Fruit fly (Drosophila melanogaster) whole organism, embryonic: ENCODE measurements around the gene ftz.

ENCODE experiments used
- B-H1 ChIP-seq: fragments of 200-800 bp; sonication (Bioruptor generic); IDR thresholded peaks from 3 replicates; pipeline ENCODE4 v1.3.6; 2022; ENCODE audit warnings: missing biosample characterization, missing genetic modification characterization
- Bdp1 ChIP-seq: fragments of 200-800 bp; sonication (Bioruptor generic); optimal IDR thresholded peaks from 3 replicates; lab custom pipeline; 2016; ENCODE audit warnings: missing biosample characterization, missing genetic modification characterization
- BtbVII ChIP-seq: fragments of 200-800 bp; sonication (Bioruptor generic); optimal IDR thresholded peaks from 3 replicates; lab custom pipeline; 2017; ENCODE audit warnings: missing biosample characterization, mild to moderate bottlenecking, missing genetic modification characterization
- Bteb2 ChIP-seq: fragments of 200-800 bp; sonication (Bioruptor generic); optimal IDR thresholded peaks from 2 replicates; lab custom pipeline; 2016; ENCODE audit warnings: missing biosample characterization, missing genetic modification characterization
- CG10979 ChIP-seq: fragments of 200-800 bp; sonication (Bioruptor generic); optimal IDR thresholded peaks from 2 replicates; lab custom pipeline; 2018; ENCODE audit warnings: missing biosample characterization, mild to moderate bottlenecking, missing genetic modification characterization, moderate library complexity
- CG11093 ChIP-seq: fragments of 200-800 bp; sonication (Bioruptor generic); IDR thresholded peaks from 3 replicates; pipeline ENCODE4 v1.3.6; 2022; ENCODE audit warnings: missing biosample characterization, missing genetic modification characterization
- CG12155 ChIP-seq: fragments of 200-800 bp; sonication (Bioruptor generic); optimal IDR thresholded peaks from 3 replicates; lab custom pipeline; 2016; ENCODE audit warnings: missing biosample characterization, missing genetic modification characterization
- CG13296 ChIP-seq: fragments of 200-800 bp; sonication (Bioruptor generic); optimal IDR thresholded peaks from 3 replicates; lab custom pipeline; 2018; ENCODE audit warnings: missing biosample characterization, mild to moderate bottlenecking, missing genetic modification characterization
- CG13894 ChIP-seq: fragments of 200-800 bp; sonication (Bioruptor generic); optimal IDR thresholded peaks from 3 replicates; lab custom pipeline; 2018; ENCODE audit warnings: missing biosample characterization, mild to moderate bottlenecking, missing genetic modification characterization, moderate library complexity
- CG15073 ChIP-seq: fragments of 200-800 bp; sonication (Bioruptor generic); optimal IDR thresholded peaks from 2 replicates; lab custom pipeline; 2016; ENCODE audit warnings: missing biosample characterization, missing genetic modification characterization
- CG1647 ChIP-seq: fragments of 200-800 bp; sonication (Bioruptor generic); optimal IDR thresholded peaks from 3 replicates; lab custom pipeline; 2016; ENCODE audit warnings: missing biosample characterization, missing genetic modification characterization
- CG17359 ChIP-seq: fragments of 200-800 bp; sonication (Bioruptor generic); optimal IDR thresholded peaks from 3 replicates; lab custom pipeline; 2018; ENCODE audit warnings: missing biosample characterization, mild to moderate bottlenecking, missing genetic modification characterization, moderate library complexity
- CG17361 ChIP-seq: fragments of 200-800 bp; sonication (Bioruptor generic); IDR thresholded peaks from 3 replicates; pipeline ENCODE4 v1.3.6; 2022; ENCODE audit warnings: missing biosample characterization, missing genetic modification characterization
- CG17829 ChIP-seq: fragments of 200-800 bp; optimal IDR thresholded peaks from 2 replicates; lab custom pipeline; 2019; ENCODE audit warnings: missing biosample characterization, mild to moderate bottlenecking, missing genetic modification characterization, moderate library complexity
- CG2116 ChIP-seq: fragments of 200-800 bp; sonication (Bioruptor generic); optimal IDR thresholded peaks from 3 replicates; lab custom pipeline; 2018; ENCODE audit warnings: missing biosample characterization, mild to moderate bottlenecking, missing genetic modification characterization
- CG3995 ChIP-seq: fragments of 200-800 bp; sonication (Bioruptor generic); optimal IDR thresholded peaks from 3 replicates; lab custom pipeline; 2016; ENCODE audit warnings: missing biosample characterization, missing genetic modification characterization
- CG4360 ChIP-seq: fragments of 200-800 bp; sonication (Bioruptor generic); IDR thresholded peaks from 2 replicates; pipeline ENCODE4 v1.3.6; 2022; ENCODE audit warnings: missing biosample characterization, missing genetic modification characterization
- CG5245 ChIP-seq: fragments of 200-800 bp; sonication (Bioruptor generic); optimal IDR thresholded peaks from 3 replicates; lab custom pipeline; 2016; ENCODE audit warnings: missing biosample characterization, missing genetic modification characterization
- CG6854 ChIP-seq: fragments of 200-800 bp; sonication (Bioruptor generic); optimal IDR thresholded peaks from 3 replicates; lab custom pipeline; 2017; ENCODE audit warnings: missing biosample characterization, mild to moderate bottlenecking, missing genetic modification characterization
- CG9876 ChIP-seq: fragments of 200-800 bp; sonication (Bioruptor generic); optimal IDR thresholded peaks from 2 replicates; lab custom pipeline; 2016; ENCODE audit warnings: missing biosample characterization, missing genetic modification characterization
- H15 ChIP-seq: fragments of 200-800 bp; sonication (Bioruptor generic); IDR thresholded peaks from 3 replicates; pipeline ENCODE4 v1.3.6; 2022; ENCODE audit warnings: missing biosample characterization, missing genetic modification characterization
- HLH3B ChIP-seq: fragments of 200-800 bp; sonication (Bioruptor generic); IDR thresholded peaks from 2 replicates; pipeline ENCODE4 v1.3.6; 2022; ENCODE audit warnings: missing biosample characterization, missing genetic modification characterization
- Hmr ChIP-seq: fragments of 200-800 bp; sonication (Bioruptor generic); optimal IDR thresholded peaks from 3 replicates; lab custom pipeline; 2017; ENCODE audit warnings: mild to moderate bottlenecking, missing biosample characterization, missing genetic modification reagents, missing genetic modification characterization
- Hr78 ChIP-seq, 2 experiments: fragments of 200-800 bp in 1 of 2; fragments of >200 bp in 1 of 2; sonication (Bioruptor generic) in 1 of 2; optimal IDR thresholded peaks; 2 replicates each; lab custom pipeline; 2017 to 2019; ENCODE audit warnings: missing biosample characterization in 2 of 2, missing genetic modification characterization in 2 of 2, mild to moderate bottlenecking in 1 of 2, moderate library complexity in 1 of 2
- MESR4 ChIP-seq: fragments of 200-800 bp; sonication (Bioruptor generic); optimal IDR thresholded peaks from 2 replicates; lab custom pipeline; 2018; ENCODE audit warnings: missing biosample characterization, mild to moderate bottlenecking, missing genetic modification characterization, moderate library complexity
- Max ChIP-seq: fragments of 200-800 bp; sonication (Bioruptor generic); optimal IDR thresholded peaks from 2 replicates; lab custom pipeline; 2016; ENCODE audit warnings: missing biosample characterization, mild to moderate bottlenecking, missing genetic modification characterization
- NK7.1 ChIP-seq: fragments of 200-800 bp; sonication (Bioruptor generic); optimal IDR thresholded peaks from 3 replicates; lab custom pipeline; 2016; ENCODE audit warnings: missing biosample characterization, missing genetic modification characterization
- Nf-YA ChIP-seq: fragments of 200-800 bp; sonication (Bioruptor generic); IDR thresholded peaks from 2 replicates; pipeline ENCODE4 v1.3.6; 2022; ENCODE audit warnings: missing biosample characterization, missing genetic modification characterization
- Oaz ChIP-seq: fragments of 200-800 bp; sonication (Bioruptor generic); IDR thresholded peaks from 2 replicates; pipeline ENCODE4 v1.3.6; 2022; ENCODE audit warnings: missing biosample characterization, missing genetic modification characterization
- Rfx ChIP-seq: fragments of 200-800 bp; sonication (Bioruptor generic); IDR thresholded peaks from 2 replicates; pipeline ENCODE4 v1.3.6; 2022; ENCODE audit warnings: missing biosample characterization, missing genetic modification characterization
- Six4 ChIP-seq: fragments of 200-800 bp; sonication (Bioruptor generic); optimal IDR thresholded peaks from 2 replicates; lab custom pipeline; 2016; ENCODE audit warnings: missing biosample characterization, missing genetic modification characterization
- Ssrp ChIP-seq: fragments of 200-800 bp; sonication (Bioruptor generic); optimal IDR thresholded peaks from 2 replicates; lab custom pipeline; 2018; ENCODE audit warnings: missing biosample characterization, mild to moderate bottlenecking, missing genetic modification characterization, moderate library complexity
- Stat92E ChIP-seq, 3 experiments: fragments of >200 bp in 2 of 3; fragments of 200-800 bp in 1 of 3; sonication (Bioruptor generic) in 1 of 3; optimal IDR thresholded peaks; 2 replicates each; lab custom pipeline; 2017 to 2019; ENCODE audit warnings: missing biosample characterization in 3 of 3, missing genetic modification characterization in 3 of 3, mild to moderate bottlenecking in 1 of 3, moderate library complexity in 1 of 3
- TFAM ChIP-seq: fragments of 200-800 bp; sonication (Bioruptor generic); optimal IDR thresholded peaks from 2 replicates; lab custom pipeline; 2017; ENCODE audit warnings: missing biosample characterization, missing genetic modification characterization, inconsistent platforms
- Trl ChIP-seq, 3 experiments: fragments of >200 bp in 2 of 3; fragments of 200-800 bp in 1 of 3; sonication (Bioruptor generic) in 1 of 3; optimal IDR thresholded peaks; 2 replicates in 1 of 3; 3 replicates in 2 of 3; lab custom pipeline; 2016 to 2017; ENCODE audit warnings: missing biosample characterization in 1 of 3, missing genetic modification characterization in 1 of 3
- Usf ChIP-seq: fragments of 200-800 bp; sonication (Bioruptor generic); optimal IDR thresholded peaks from 2 replicates; lab custom pipeline; 2017; ENCODE audit warnings: missing genotype, missing biosample characterization, missing genetic modification characterization
- ase ChIP-seq: fragments of 200-800 bp; sonication (Bioruptor generic); IDR thresholded peaks from 3 replicates; pipeline ENCODE4 v1.3.6; 2022; ENCODE audit warnings: missing biosample characterization, missing genetic modification characterization
- bigmax ChIP-seq: fragments of 200-800 bp; sonication (Bioruptor generic); optimal IDR thresholded peaks from 2 replicates; lab custom pipeline; 2018; ENCODE audit warnings: missing biosample characterization, mild to moderate bottlenecking, missing genetic modification characterization
- btn ChIP-seq: fragments of 200-800 bp; sonication (Bioruptor generic); optimal IDR thresholded peaks from 2 replicates; lab custom pipeline; 2016; ENCODE audit warnings: missing biosample characterization, missing genetic modification characterization
- caup ChIP-seq: fragments of 200-800 bp; sonication (Bioruptor generic); optimal IDR thresholded peaks from 3 replicates; lab custom pipeline; 2017; ENCODE audit warnings: missing biosample characterization, mild to moderate bottlenecking, missing genetic modification characterization, moderate library complexity; ENCODE audit not compliant: severe bottlenecking
- corto ChIP-seq: fragments of 200-800 bp; sonication (Bioruptor generic); optimal IDR thresholded peaks from 2 replicates; lab custom pipeline; 2016; ENCODE audit warnings: missing biosample characterization, mild to moderate bottlenecking, missing genetic modification characterization, moderate library complexity
- crol ChIP-seq: fragments of 200-800 bp; sonication (Bioruptor generic); IDR thresholded peaks from 2 replicates; pipeline ENCODE4 v1.3.6; 2022; ENCODE audit warnings: missing biosample characterization, missing genetic modification characterization
- dimm ChIP-seq: fragments of 200-800 bp; sonication (Bioruptor generic); IDR thresholded peaks from 2 replicates; pipeline ENCODE4 v1.3.6; 2022; ENCODE audit warnings: missing biosample characterization, missing genetic modification characterization
- gt ChIP-seq: fragments of 200-800 bp; sonication (Bioruptor generic); IDR thresholded peaks from 2 replicates; pipeline ENCODE4 v1.3.6; 2022; ENCODE audit warnings: missing biosample characterization, missing genetic modification characterization
- inv ChIP-seq: fragments of 200-800 bp; sonication (Bioruptor generic); IDR thresholded peaks from 2 replicates; pipeline ENCODE4 v1.3.6; 2022; ENCODE audit warnings: missing biosample characterization, missing genetic modification characterization; ENCODE audit not compliant: partially characterized antibody
- jumu ChIP-seq: fragments of 200-800 bp; sonication (Bioruptor generic); optimal IDR thresholded peaks from 3 replicates; lab custom pipeline; 2016; ENCODE audit warnings: missing biosample characterization, missing genetic modification characterization
- sd ChIP-seq: fragments of 200-800 bp; sonication (Bioruptor generic); optimal IDR thresholded peaks from 3 replicates; lab custom pipeline; 2018; ENCODE audit warnings: missing biosample characterization, mild to moderate bottlenecking, missing genetic modification characterization, moderate library complexity
- tll ChIP-seq, 2 experiments: fragments of 200-800 bp in 1 of 2; fragments of >200 bp in 1 of 2; sonication (Bioruptor generic) in 1 of 2; optimal IDR thresholded peaks; 2 replicates each; lab custom pipeline; 2017 to 2019; ENCODE audit warnings: missing biosample characterization in 2 of 2, missing genetic modification characterization in 2 of 2, mild to moderate bottlenecking in 1 of 2, moderate library complexity in 1 of 2
- tna ChIP-seq: fragments of 200-800 bp; sonication (Bioruptor generic); IDR thresholded peaks from 2 replicates; pipeline ENCODE4 v1.3.6; 2022; ENCODE audit warnings: missing biosample characterization, missing genetic modification characterization; ENCODE audit not compliant: partially characterized antibody
- zfh2 ChIP-seq: fragments of 200-800 bp; sonication (Bioruptor generic); optimal IDR thresholded peaks from 2 replicates; lab custom pipeline; 2016; ENCODE audit warnings: missing biosample characterization, missing genetic modification characterization

ftz gene

DNA sequence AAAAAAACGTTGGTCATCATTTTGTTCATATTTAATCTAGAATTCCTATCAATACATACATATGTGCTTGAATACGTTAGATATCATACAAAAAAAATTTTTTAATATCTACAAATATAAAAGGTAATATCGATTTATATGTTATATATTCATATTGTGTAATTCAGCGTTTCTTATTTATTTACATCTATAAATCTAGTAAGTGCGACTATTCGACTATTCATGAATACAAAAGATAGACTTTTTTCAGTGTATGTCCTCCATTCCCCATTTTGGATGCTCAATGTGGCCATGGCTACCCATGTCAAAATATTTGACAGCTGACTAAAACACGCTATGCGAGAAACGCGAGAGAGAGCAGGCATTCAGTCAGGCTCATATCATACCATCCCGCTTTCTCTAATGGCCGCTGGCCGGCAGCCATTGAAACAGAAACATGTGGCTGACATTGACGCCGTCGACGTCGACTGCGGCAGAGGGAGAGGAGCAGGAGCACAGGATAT, 39.2 kb downstream of the ftz start (continued):
- TF ChIP-seq inv (GFP tag; lab: Robert Waterston, UW) (no peak), Oaz (0 out of 2 replicates have a peak, but pooled peaks have one; percentile 8), CG4360 (GFP tag; lab: Robert Waterston, UW) (no peak), CG10979 (peak; percentile 91), caup (GFP tag; lab: Kevin White, UChicago) (peak; percentile 39), Six4 (GFP tag; lab: Kevin White, UChicago) (peak; percentile 49), TFAM (GFP tag; lab: Kevin White, UChicago) (no peak), gt (no peak), CG17361 (GFP tag; lab: Robert Waterston, UW) (peak; percentile 94), Rfx (GFP tag; lab: Robert Waterston, UW) (no peak), Trl (optimal IDR thresholded peaks at IDR 0.05; lab: Kevin White, UChicago) (peak in 1 of 2 experiments; percentile 9), Trl (GFP tag; optimal IDR thresholded peaks at IDR 0.05; lab: Kevin White, UChicago) (peak; percentile 2), Bteb2 (no peak), MESR4 (no peak), Max (GFP tag; lab: Kevin White, UChicago) (no peak), corto (GFP tag; lab: Kevin White, UChicago) (no peak), CG1647 (GFP tag; lab: Kevin White, UChicago) (no peak), tll (GFP tag; optimal IDR thresholded peaks at IDR 0.05; lab: Kevin White, UChicago) (peak in 1 of 2 experiments; percentile 53), NK7.1 (GFP tag; lab: Kevin White, UChicago) (no peak), CG12155 (GFP tag; lab: Kevin White, UChicago) (peak; percentile 45), HLH3B (GFP tag; lab: Robert Waterston, UW) (peak; percentile 33; the same call in 1 of the 2 replicates), Ssrp (tag; lab: Kevin White, UChicago) (peak; percentile 88), CG17829 (tag; lab: Kevin White, UChicago) (peak; percentile 90), CG15073 (no peak), Bdp1 (GFP tag; lab: Kevin White, UChicago) (no peak), Hr78 (GFP tag; optimal IDR thresholded peaks at IDR 0.05; lab: Kevin White, UChicago) (no peak), btn (no peak), CG2116 (peak; percentile 38), CG3995 (GFP tag; lab: Kevin White, UChicago) (no peak), sd (tag; lab: Kevin White, UChicago) (peak; percentile 65), CG17359 (tag; lab: Kevin White, UChicago) (peak; percentile 77), CG11093 (GFP tag; lab: Robert Waterston, UW) (no peak), dimm (GFP tag; lab: Robert Waterston, UW) (no peak), CG13296 (peak; percentile 51), crol (GFP tag; lab: Robert Waterston, UW) (no peak), Hmr (GFP tag; lab: Kevin White, UChicago) (peak; percentile 62), zfh2 (no peak), Stat92E (GFP tag; optimal IDR thresholded peaks at IDR 0.05; lab: Kevin White, UChicago) (peak in 1 of 3 experiments; percentile 65), H15 (GFP tag; lab: Robert Waterston, UW) (no peak), BtbVII (peak; percentile 39), CG6854 (GFP tag; lab: Kevin White, UChicago) (no peak), jumu (no peak), ase (GFP tag; lab: Robert Waterston, UW) (0 out of 3 replicates have a peak, but pooled peaks have one; percentile 4), bigmax (no peak), B-H1 (no peak), Usf (GFP tag; lab: Kevin White, UChicago) (peak; percentile 55), CG9876 (GFP tag; lab: Kevin White, UChicago) (no peak), tna (GFP tag; lab: Robert Waterston, UW) (no peak), CG13894 (tag; lab: Kevin White, UChicago) (no peak), CG5245 (peak; percentile 6), Nf-YA (GFP tag; lab: Robert Waterston, UW) (no peak)
